In genomic region chr3R:5694461-5694860, dm6 we compare ENCODE assay signal across 3 fruit fly cellular contexts.
A peak's percentile ranks its signal among the peaks of the same experiment; 100 is the strongest.
TF ChIP-seq lines count a peak whose summit lies in the region.

No protein-coding gene starts in this region.

TF ChIP-seq in whole organism, adult, 20 proteins besides CTCF, POLR2A, EP300 and RAD21 (continued from another document):
- TF ChIP-seq CG7045 (GFP tag; optimal IDR thresholded peaks at IDR 0.05; lab: Kevin White, UChicago), result peak; percentile 70
- TF ChIP-seq CG14711 (tag; optimal IDR thresholded peaks at IDR 0.05; lab: Kevin White, UChicago), result peak; percentile 71

TF ChIP-seq in whole organism, embryonic, 481 proteins besides CTCF, POLR2A, EP300 and RAD21 (continued from another document and continues in another):
- TF ChIP-seq CG4404 (GFP tag; IDR thresholded peaks at IDR 0.05; lab: Robert Waterston, UW) (no peak), emc (GFP tag; optimal IDR thresholded peaks at IDR 0.05; lab: Kevin White, UChicago) (no peak), en (GFP tag; optimal IDR thresholded peaks at IDR 0.05; lab: Kevin White, UChicago) (no peak), CG10462 (GFP tag; optimal IDR thresholded peaks at IDR 0.05; lab: Kevin White, UChicago) (no peak), tap (tag; optimal IDR thresholded peaks at IDR 0.05; lab: Kevin White, UChicago) (no peak), Scr (GFP tag; IDR thresholded peaks at IDR 0.05; lab: Robert Waterston, UW; ENCODE audit: partially characterized antibody) (no peak), CG14860 (GFP tag; IDR thresholded peaks at IDR 0.05; lab: Robert Waterston, UW; ENCODE audit: partially characterized antibody) (no peak), Xbp1 (GFP tag; optimal IDR thresholded peaks at IDR 0.05; lab: Kevin White, UChicago) (no peak), Atf6 (GFP tag; IDR thresholded peaks at IDR 0.05; lab: Robert Waterston, UW) (no peak), dati (GFP tag; IDR thresholded peaks at IDR 0.05; lab: Robert Waterston, UW) (no peak), CG7357 (GFP tag; IDR thresholded peaks at IDR 0.05; lab: Robert Waterston, UW) (no peak), CG10274 (GFP tag; optimal IDR thresholded peaks at IDR 0.05; lab: Kevin White, UChicago) (no peak), CG6813 (GFP tag; optimal IDR thresholded peaks at IDR 0.05; lab: Kevin White, UChicago) (no peak), org-1 (GFP tag; optimal IDR thresholded peaks at IDR 0.05; lab: Kevin White, UChicago) (no peak), CG3847 (GFP tag; IDR thresholded peaks at IDR 0.05; lab: Robert Waterston, UW) (no peak), CG10565 (GFP tag; optimal IDR thresholded peaks at IDR 0.05; lab: Kevin White, UChicago) (no peak), CG6689 (GFP tag; IDR thresholded peaks at IDR 0.05; lab: Robert Waterston, UW) (no peak), Poxn (GFP tag; IDR thresholded peaks at IDR 0.05; lab: Robert Waterston, UW) (no peak), CG10267 (tag; optimal IDR thresholded peaks at IDR 0.05; lab: Kevin White, UChicago) (no peak), Jarid2 (GFP tag; optimal IDR thresholded peaks at IDR 0.05; lab: Kevin White, UChicago) (no peak), ssp (GFP tag; IDR thresholded peaks at IDR 0.05; lab: Robert Waterston, UW) (no peak), chinmo (GFP tag; IDR thresholded peaks at IDR 0.05; lab: Robert Waterston, UW; ENCODE audit: partially characterized antibody) (no peak), Dip2 (GFP tag; IDR thresholded peaks at IDR 0.05; lab: Robert Waterston, UW) (no peak), pnt (GFP tag; optimal IDR thresholded peaks at IDR 0.05; lab: Kevin White, UChicago) (no peak), esg (GFP tag; conservative IDR thresholded peaks at IDR 0.05; lab: Robert Waterston, UW) (no peak), danr (GFP tag; IDR thresholded peaks at IDR 0.05; lab: Robert Waterston, UW) (no peak), D19A (tag; optimal IDR thresholded peaks at IDR 0.05; lab: Kevin White, UChicago) (no peak), Xrp1 (GFP tag; IDR thresholded peaks at IDR 0.05; lab: Robert Waterston, UW) (0 out of 2 replicates have a peak, but pooled peaks have one; percentile 28), Ada2b (GFP tag; IDR thresholded peaks at IDR 0.05; lab: Robert Waterston, UW) (no peak), br (optimal IDR thresholded peaks at IDR 0.05; lab: Kevin White, UChicago) (no peak), tin (GFP tag; optimal IDR thresholded peaks at IDR 0.05; lab: Kevin White, UChicago) (no peak), cad (GFP tag; optimal IDR thresholded peaks at IDR 0.05; lab: Kevin White, UChicago) (no peak), h (optimal IDR thresholded peaks at IDR 0.05; lab: Kevin White, UChicago) (no peak), dysf (GFP tag; IDR thresholded peaks at IDR 0.05; lab: Robert Waterston, UW) (no peak), CG8944 (GFP tag; optimal IDR thresholded peaks at IDR 0.05; lab: Kevin White, UChicago) (no peak), CG8478 (optimal IDR thresholded peaks at IDR 0.05; lab: Kevin White, UChicago) (no peak), Blimp-1 (GFP tag; optimal IDR thresholded peaks at IDR 0.05; lab: Kevin White, UChicago) (peak; percentile 49), CG17802 (tag; optimal IDR thresholded peaks at IDR 0.05; lab: Kevin White, UChicago) (no peak), CG32772 (GFP tag; IDR thresholded peaks at IDR 0.05; lab: Robert Waterston, UW) (no peak), stc (GFP tag; IDR thresholded peaks at IDR 0.05; lab: Robert Waterston, UW) (no peak), CG7786 (GFP tag; optimal IDR thresholded peaks at IDR 0.05; lab: Kevin White, UChicago) (no peak), Asciz (GFP tag; optimal IDR thresholded peaks at IDR 0.05; lab: Kevin White, UChicago) (peak; percentile 12), HLH4C (GFP tag; IDR thresholded peaks at IDR 0.05; lab: Robert Waterston, UW; ENCODE audit: partially characterized antibody) (no peak), sc (optimal IDR thresholded peaks at IDR 0.05; lab: Kevin White, UChicago) (no peak), sc (GFP tag; optimal IDR thresholded peaks at IDR 0.05; lab: Kevin White, UChicago) (no peak), CG2129 (GFP tag; IDR thresholded peaks at IDR 0.05; lab: Robert Waterston, UW; ENCODE audit: partially characterized antibody) (no peak), CG12219 (GFP tag; optimal IDR thresholded peaks at IDR 0.05; lab: Kevin White, UChicago) (no peak), cwo (GFP tag; optimal IDR thresholded peaks at IDR 0.05; lab: Kevin White, UChicago) (no peak), vvl (GFP tag; IDR thresholded peaks at IDR 0.05; lab: Robert Waterston, UW) (no peak), Hmx (GFP tag; optimal IDR thresholded peaks at IDR 0.05; lab: Kevin White, UChicago) (no peak), NFAT (GFP tag; IDR thresholded peaks at IDR 0.05; lab: Robert Waterston, UW) (no peak), CG17612 (GFP tag; IDR thresholded peaks at IDR 0.05; lab: Robert Waterston, UW) (no peak), CG7928 (GFP tag; optimal IDR thresholded peaks at IDR 0.05; lab: Kevin White, UChicago) (no peak), H2.0 (GFP tag; IDR thresholded peaks at IDR 0.05; lab: Robert Waterston, UW) (no peak), CG13894 (tag; optimal IDR thresholded peaks at IDR 0.05; lab: Kevin White, UChicago) (no peak), CG5180 (GFP tag; optimal IDR thresholded peaks at IDR 0.05; lab: Kevin White, UChicago) (no peak), fd64A (GFP tag; optimal IDR thresholded peaks at IDR 0.05; lab: Kevin White, UChicago) (no peak), CG6791 (GFP tag; IDR thresholded peaks at IDR 0.05; lab: Robert Waterston, UW; ENCODE audit: partially characterized antibody) (no peak), CG15011 (GFP tag; optimal IDR thresholded peaks at IDR 0.05; lab: Kevin White, UChicago) (no peak), dimm (GFP tag; IDR thresholded peaks at IDR 0.05; lab: Robert Waterston, UW) (no peak), HmgZ (tag; optimal IDR thresholded peaks at IDR 0.05; lab: Kevin White, UChicago) (no peak), CG13296 (GFP tag; optimal IDR thresholded peaks at IDR 0.05; lab: Kevin White, UChicago) (no peak), aop (GFP tag; IDR thresholded peaks at IDR 0.05; lab: Robert Waterston, UW) (no peak), Fer1 (GFP tag; optimal IDR thresholded peaks at IDR 0.05; lab: Kevin White, UChicago) (no peak), tna (GFP tag; IDR thresholded peaks at IDR 0.05; lab: Robert Waterston, UW; ENCODE audit: partially characterized antibody) (no peak), caup (GFP tag; optimal IDR thresholded peaks at IDR 0.05; lab: Kevin White, UChicago; ENCODE audit: severe bottlenecking) (no peak), CG4424 (GFP tag; optimal IDR thresholded peaks at IDR 0.05; lab: Kevin White, UChicago) (peak; percentile 1), yki (optimal IDR thresholded peaks at IDR 0.05; lab: Kevin White, UChicago) (no peak), CG12071 (GFP tag; optimal IDR thresholded peaks at IDR 0.05; lab: Kevin White, UChicago) (no peak)

TF ChIP-seq in whole organism, prepupa, 60 proteins besides CTCF, POLR2A, EP300 and RAD21 (continued from another document):
- peak; percentile 29 for TF ChIP-seq Met (GFP tag; optimal IDR thresholded peaks at IDR 0.05; lab: Kevin White, UChicago)
- TF ChIP-seq CG8319 (GFP tag; optimal IDR thresholded peaks at IDR 0.05; lab: Kevin White, UChicago), result no peak
- no peak for TF ChIP-seq Blimp-1 (GFP tag; optimal IDR thresholded peaks at IDR 0.05; lab: Kevin White, UChicago)
- TF ChIP-seq Gug (GFP tag; IDR thresholded peaks at IDR 0.05; lab: Robert Waterston, UW), result peak; percentile 64
- no peak for TF ChIP-seq fd59A (GFP tag; optimal IDR thresholded peaks at IDR 0.05; lab: Kevin White, UChicago)
- peak; percentile 89 for TF ChIP-seq CG8119 (GFP tag; IDR thresholded peaks at IDR 0.05; lab: Robert Waterston, UW)
- TF ChIP-seq eg (GFP tag; IDR thresholded peaks at IDR 0.05; lab: Robert Waterston, UW), result peak; percentile 92
- peak; percentile 55 for TF ChIP-seq Sox14 (GFP tag; optimal IDR thresholded peaks at IDR 0.05; lab: Kevin White, UChicago)
- no peak for TF ChIP-seq fd85E (GFP tag; optimal IDR thresholded peaks at IDR 0.05; lab: Kevin White, UChicago)
- peak; percentile 36 for TF ChIP-seq CG7368 (GFP tag; optimal IDR thresholded peaks at IDR 0.05; lab: Kevin White, UChicago)
- TF ChIP-seq CG11762 (GFP tag; optimal IDR thresholded peaks at IDR 0.05; lab: Kevin White, UChicago; ENCODE audit: insufficient read depth), result peak; percentile 38
- peak; percentile 79 for TF ChIP-seq CG32006 (GFP tag; optimal IDR thresholded peaks at IDR 0.05; lab: Kevin White, UChicago)
- TF ChIP-seq fkh (GFP tag; optimal IDR thresholded peaks at IDR 0.05; lab: Kevin White, UChicago), result no peak
- TF ChIP-seq svp (GFP tag; lab: Kevin White, UChicago), result no peak
- peak; percentile 80 for TF ChIP-seq CG6163 (GFP tag; IDR thresholded peaks at IDR 0.05; lab: Robert Waterston, UW)
- TF ChIP-seq ss (GFP tag; optimal IDR thresholded peaks at IDR 0.05; lab: Kevin White, UChicago), result no peak
- peak; percentile 11 for TF ChIP-seq CG8632 (GFP tag; optimal IDR thresholded peaks at IDR 0.05; lab: Kevin White, UChicago)
- peak; percentile 12 for TF ChIP-seq CG31627 (GFP tag; optimal IDR thresholded peaks at IDR 0.05; lab: Kevin White, UChicago)
- TF ChIP-seq salr (GFP tag; optimal IDR thresholded peaks at IDR 0.05; lab: Kevin White, UChicago), result peak; percentile 22 to 50
- peak; percentile 3 for TF ChIP-seq CG16779 (tag; optimal IDR thresholded peaks at IDR 0.05; lab: Kevin White, UChicago)
- peak; percentile 41 for TF ChIP-seq topi (GFP tag; optimal IDR thresholded peaks at IDR 0.05; lab: Kevin White, UChicago)
- peak; percentile 38 for TF ChIP-seq dac (GFP tag; optimal IDR thresholded peaks at IDR 0.05; lab: Kevin White, UChicago)
- peak; percentile 60 for TF ChIP-seq CG3919 (GFP tag; optimal IDR thresholded peaks at IDR 0.05; lab: Kevin White, UChicago)
- no peak for TF ChIP-seq CG9139 (GFP tag; optimal IDR thresholded peaks at IDR 0.05; lab: Kevin White, UChicago)
- peak; percentile 28 for TF ChIP-seq CG10631 (GFP tag; optimal IDR thresholded peaks at IDR 0.05; lab: Kevin White, UChicago)
- no peak for TF ChIP-seq CG6854 (GFP tag; optimal IDR thresholded peaks at IDR 0.05; lab: Kevin White, UChicago)
- TF ChIP-seq CG10669 (GFP tag; optimal IDR thresholded peaks at IDR 0.05; lab: Kevin White, UChicago), result peak; percentile 7
- TF ChIP-seq CG34406 (GFP tag; optimal IDR thresholded peaks at IDR 0.05; lab: Kevin White, UChicago), result peak; percentile 34
- peak; percentile 53 for TF ChIP-seq Ets96B (tag; optimal IDR thresholded peaks at IDR 0.05; lab: Kevin White, UChicago)
- no peak for TF ChIP-seq Ets21C (GFP tag; optimal IDR thresholded peaks at IDR 0.05; lab: Kevin White, UChicago)
- TF ChIP-seq Eip78C (GFP tag; lab: Kevin White, UChicago), result peak; percentile 80
- peak; percentile 2 for TF ChIP-seq CG3032 (tag; optimal IDR thresholded peaks at IDR 0.05; lab: Kevin White, UChicago)
- TF ChIP-seq OdsH (GFP tag; optimal IDR thresholded peaks at IDR 0.05; lab: Kevin White, UChicago), result peak; percentile 68
- TF ChIP-seq vri (GFP tag; optimal IDR thresholded peaks at IDR 0.05; lab: Kevin White, UChicago), result no peak
- peak; percentile 53 for TF ChIP-seq net (GFP tag; optimal IDR thresholded peaks at IDR 0.05; lab: Kevin White, UChicago)
- peak; percentile 29 for TF ChIP-seq Hr39 (GFP tag; optimal IDR thresholded peaks at IDR 0.05; lab: Kevin White, UChicago)
- TF ChIP-seq pdm3 (GFP tag; optimal IDR thresholded peaks at IDR 0.05; lab: Kevin White, UChicago), result peak; percentile 55
- peak; percentile 59 for TF ChIP-seq achi (GFP tag; optimal IDR thresholded peaks at IDR 0.05; lab: Kevin White, UChicago)
- peak; percentile 69 for TF ChIP-seq Lpt (GFP tag; optimal IDR thresholded peaks at IDR 0.05; lab: Kevin White, UChicago)
- TF ChIP-seq CG4318 (GFP tag; optimal IDR thresholded peaks at IDR 0.05; lab: Kevin White, UChicago), result peak; percentile 61
- peak; percentile 6 for TF ChIP-seq CG6792 (GFP tag; optimal IDR thresholded peaks at IDR 0.05; lab: Kevin White, UChicago)
TF ChIP-seq in whole organism, prepupa: peak in this region for 43.
